Fruit fly (Drosophila melanogaster): ENCODE measurements around the gene wkd.

wkd gene

dm6 chr3R:11589764-11590358, 8.5 kb downstream of the wkd start, which contains the start of gene CG6791 (continued):
- TF ChIP-seq Hey (tag; optimal IDR thresholded peaks at IDR 0.05) (no peak), HmgZ (tag; optimal IDR thresholded peaks at IDR 0.05) (peak; percentile 31), CG6683 (GFP tag; optimal IDR thresholded peaks at IDR 0.05) (peak; percentile 18), bcd (GFP tag; optimal IDR thresholded peaks at IDR 0.05) (peak; percentile 11), wek (GFP tag; optimal IDR thresholded peaks at IDR 0.05) (no peak), sens-2 (GFP tag; IDR thresholded peaks at IDR 0.05) (no peak), eve (GFP tag; optimal IDR thresholded peaks at IDR 0.05) (no peak), CG10565 (GFP tag; optimal IDR thresholded peaks at IDR 0.05) (no peak), zen2 (GFP tag; IDR thresholded peaks at IDR 0.05; ENCODE audit: partially characterized antibody) (peak; percentile 83), Hr51 (GFP tag; optimal IDR thresholded peaks at IDR 0.05) (no peak), CG2889 (GFP tag; IDR thresholded peaks at IDR 0.05) (no peak), MESR4 (GFP tag; optimal IDR thresholded peaks at IDR 0.05) (peak; percentile 82), Atf3 (GFP tag; optimal IDR thresholded peaks at IDR 0.05) (no peak), otp (GFP tag; IDR thresholded peaks at IDR 0.05) (no peak), Mad (GFP tag; optimal IDR thresholded peaks at IDR 0.05) (no peak), kah (GFP tag; optimal IDR thresholded peaks at IDR 0.05) (no peak), Stat92E (GFP tag; optimal IDR thresholded peaks at IDR 0.05) (peak in 1 of 3 experiments; percentile 13), MBD-R2 (GFP tag; IDR thresholded peaks at IDR 0.05) (peak; percentile 65), CG17328 (GFP tag; IDR thresholded peaks at IDR 0.05) (no peak), Xbp1 (GFP tag; optimal IDR thresholded peaks at IDR 0.05) (no peak), cg (GFP tag; optimal IDR thresholded peaks at IDR 0.05) (peak; percentile 50), CG14860 (GFP tag; IDR thresholded peaks at IDR 0.05; ENCODE audit: partially characterized antibody) (peak; percentile 72), sc (optimal IDR thresholded peaks at IDR 0.05) (no peak), sc (GFP tag; optimal IDR thresholded peaks at IDR 0.05) (no peak), zf30C (GFP tag; optimal IDR thresholded peaks at IDR 0.05) (no peak), amos (GFP tag; IDR thresholded peaks at IDR 0.05; ENCODE audit: partially characterized antibody) (peak; percentile 90), vfl (GFP tag; optimal IDR thresholded peaks at IDR 0.05) (no peak), CG3407 (GFP tag; optimal IDR thresholded peaks at IDR 0.05) (no peak), Gug (GFP tag; IDR thresholded peaks at IDR 0.05) (no peak), pzg (GFP tag; optimal IDR thresholded peaks at IDR 0.05) (peak; percentile 90), CG2116 (GFP tag; optimal IDR thresholded peaks at IDR 0.05) (peak; percentile 65), gfzf (GFP tag; optimal IDR thresholded peaks at IDR 0.05) (peak; percentile 22), CG14965 (GFP tag; optimal IDR thresholded peaks at IDR 0.05; ENCODE audit: borderline replicate concordance) (no peak), gsb-n (tag; optimal IDR thresholded peaks at IDR 0.05) (no peak), HmgD (GFP tag; optimal IDR thresholded peaks at IDR 0.05) (no peak), CG10274 (GFP tag; optimal IDR thresholded peaks at IDR 0.05) (no peak), chn (GFP tag; optimal IDR thresholded peaks at IDR 0.05) (no peak), ewg (GFP tag; optimal IDR thresholded peaks at IDR 0.05) (peak; percentile 15), shn (GFP tag; optimal IDR thresholded peaks at IDR 0.05) (no peak), pb (GFP tag; optimal IDR thresholded peaks at IDR 0.05) (no peak), wor (GFP tag; IDR thresholded peaks at IDR 0.05) (no peak), CG9932 (GFP tag; IDR thresholded peaks at IDR 0.05) (no peak), oc (tag; optimal IDR thresholded peaks at IDR 0.05) (peak; percentile 91), Hr78 (GFP tag; optimal IDR thresholded peaks at IDR 0.05) (no peak), Lhr (GFP tag; optimal IDR thresholded peaks at IDR 0.05) (peak; percentile 42), CG4328 (GFP tag; optimal IDR thresholded peaks at IDR 0.05) (no peak), nerfin-2 (GFP tag; IDR thresholded peaks at IDR 0.05; ENCODE audit: partially characterized antibody) (0 out of 2 replicates have a peak, but pooled peaks have one; percentile 41), kni (GFP tag; optimal IDR thresholded peaks at IDR 0.05) (no peak), CG7357 (GFP tag; IDR thresholded peaks at IDR 0.05) (no peak)

All from whole organism, embryonic.